Worm (Caenorhabditis elegans): ENCODE data around the gene him-4.

him-4 gene

DNA sequence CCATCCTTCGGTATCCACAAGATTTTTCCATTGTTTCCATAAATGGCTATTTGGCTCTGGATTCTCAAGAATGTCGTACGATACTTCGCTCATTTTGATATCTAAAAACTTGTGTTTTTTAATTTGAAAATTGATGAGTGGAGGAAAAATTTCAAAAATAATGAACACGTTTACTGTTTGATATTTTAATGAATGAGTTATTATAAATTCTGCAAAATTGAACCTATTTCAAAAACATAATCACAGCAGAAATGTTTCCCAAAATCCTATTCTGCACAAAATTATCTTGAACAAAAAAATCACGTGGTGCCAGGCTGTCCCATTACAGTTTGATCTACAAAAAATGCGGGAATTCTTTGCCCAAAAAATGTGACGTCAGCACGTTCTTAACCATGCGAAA, 76.8 kb downstream of the him-4 start, which contains the start of gene F36G3.2:
Gene F36G3.2 (minus strand): TSS at position 101 of the 400 bp plus-strand sequence.
- TF ChIP-seq F22D6.2 (tag; optimal IDR thresholded peaks at IDR 0.05) = no peak
- TF ChIP-seq rcor-1 (GFP tag; IDR thresholded peaks at IDR 0.05) = no peak
- no peak for TF ChIP-seq bed-1 (GFP tag; IDR thresholded peaks at IDR 0.05)
- TF ChIP-seq ceh-91 (GFP tag; IDR thresholded peaks at IDR 0.05) = no peak
- no peak for TF ChIP-seq D2030.7 (GFP tag; IDR thresholded peaks at IDR 0.05)
- no peak for TF ChIP-seq nhr-120 (GFP tag; IDR thresholded peaks at IDR 0.05)
- TF ChIP-seq egl-18 (GFP tag; IDR thresholded peaks at IDR 0.05) = no peak
- TF ChIP-seq snpc-4 (GFP tag; optimal IDR thresholded peaks at IDR 0.05) = no peak
- no peak for TF ChIP-seq snpc-4 (tag; optimal IDR thresholded peaks at IDR 0.05)
- TF ChIP-seq mxl-1 (tag; optimal IDR thresholded peaks at IDR 0.05) = no peak
- TF ChIP-seq ZK185.1 (tag; optimal IDR thresholded peaks at IDR 0.05; ENCODE audit: poor library complexity, severe bottlenecking) = no peak
- TF ChIP-seq lin-40 (tag; optimal IDR thresholded peaks at IDR 0.05) = no peak
- no peak for TF ChIP-seq ztf-26 (tag; optimal IDR thresholded peaks at IDR 0.05)

DNA sequence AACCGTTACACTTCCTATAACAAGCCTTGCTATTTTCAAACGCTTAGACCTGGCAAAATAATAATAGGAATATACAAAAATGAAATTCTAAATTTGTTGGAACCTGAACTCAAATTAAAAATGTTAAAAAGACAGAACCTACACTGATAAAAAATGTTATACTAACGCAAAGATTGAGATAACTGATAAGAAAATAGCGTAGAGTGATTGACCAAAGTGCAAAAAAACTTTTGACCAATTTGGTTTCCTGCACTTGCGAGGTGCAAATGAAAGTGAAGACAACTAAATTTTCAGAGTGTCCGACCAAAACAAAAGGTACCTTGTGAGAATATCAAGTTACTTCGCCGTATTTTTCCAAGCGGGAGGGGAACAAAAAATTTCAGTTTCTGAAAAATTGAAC, 78.2 kb downstream of the him-4 start:
- TF ChIP-seq atf-7 (tag; optimal IDR thresholded peaks at IDR 0.05) (no peak), mxl-1 (tag; optimal IDR thresholded peaks at IDR 0.05) (no peak), bed-1 (GFP tag; IDR thresholded peaks at IDR 0.05) (no peak), let-526 (GFP tag; IDR thresholded peaks at IDR 0.05) (no peak), C06A6.2 (GFP tag; conservative IDR thresholded peaks at IDR 0.05) (no peak)

DNA sequence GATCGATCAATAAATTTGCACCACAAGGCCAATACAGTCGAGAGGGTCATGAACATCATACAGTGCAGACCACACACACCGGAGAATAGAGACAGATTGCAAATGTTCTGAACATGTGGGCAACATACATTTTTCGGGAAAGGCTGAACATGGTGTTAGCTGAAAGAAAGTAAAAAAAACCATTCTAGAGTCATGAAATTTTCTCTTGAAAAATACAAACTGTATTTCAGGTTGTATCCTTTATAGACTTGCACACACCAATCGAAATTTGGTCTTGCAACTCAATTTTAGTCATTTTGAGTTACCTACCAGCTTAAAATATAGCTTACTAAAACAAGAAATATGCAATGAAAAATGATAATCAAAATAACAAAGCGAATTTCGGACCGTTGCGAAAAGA, 78.7 kb downstream of the him-4 start:
- TF ChIP-seq snpc-1.3 (tag; optimal IDR thresholded peaks at IDR 0.05; ENCODE audit: insufficient read depth) = no peak

- TF ChIP-seq ztf-6 (GFP tag; IDR thresholded peaks at IDR 0.05) (no peak), egl-18 (GFP tag; IDR thresholded peaks at IDR 0.05) (no peak), B0019.2 (GFP tag; conservative IDR thresholded peaks at IDR 0.05) (no peak), zfh-2 (GFP tag; conservative IDR thresholded peaks at IDR 0.05) (no peak), ama-1 (optimal IDR thresholded peaks at IDR 0.05) (no peak), ama-1 (GFP tag; optimal IDR thresholded peaks at IDR 0.05) (no peak), F22D6.2 (tag; optimal IDR thresholded peaks at IDR 0.05) (no peak), let-526 (GFP tag; IDR thresholded peaks at IDR 0.05) (no peak), ztf-22 (GFP tag; optimal IDR thresholded peaks at IDR 0.05) (no peak), atf-7 (tag; optimal IDR thresholded peaks at IDR 0.05) (no peak), madf-3 (GFP tag; IDR thresholded peaks at IDR 0.05) (no peak), gei-17 (GFP tag; optimal IDR thresholded peaks at IDR 0.05) (no peak), F39B2.1 (GFP tag; IDR thresholded peaks at IDR 0.05) (no peak), mel-28 (tag; optimal IDR thresholded peaks at IDR 0.05; ENCODE audit: borderline replicate concordance) (no peak), hrde-1 (tag; optimal IDR thresholded peaks at IDR 0.05; ENCODE audit: borderline replicate concordance) (no peak), Y56A3A.18 (GFP tag; IDR thresholded peaks at IDR 0.05) (no peak)
Observed at ce11 chrX:9798530-9798929, 81.2 kb downstream of the him-4 start, which contains the start of gene F36G3.3. TSS of gene F36G3.3 (plus strand) at chrX:9798835.

All from whole organism, young adult.